Worm (Caenorhabditis elegans) whole organism, young adult: ENCODE results near the gene frpr-4.
A peak's percentile ranks its signal among the peaks of the same experiment; 100 is the strongest.

ENCODE experiments used
- B0035.1 ChIP-seq: sonication (generic microtip); optimal IDR thresholded peaks from 2 replicates; lab custom pipeline; 2016; ENCODE audit warnings: missing genetic modification characterization, mild to moderate bottlenecking, missing compliant biosample characterization, missing genotype, missing genetic modification reagents
- B0336.3 ChIP-seq: fragments of 200-800 bp; sonication (Bioruptor generic); IDR thresholded peaks from 2 replicates; pipeline ENCODE4 v1.3.6; 2022; ENCODE audit warnings: missing genetic modification characterization, missing compliant biosample characterization
- D2030.7 ChIP-seq: fragments of 200-800 bp; sonication (Bioruptor generic); IDR thresholded peaks from 2 replicates; pipeline ENCODE4 v1.3.6; 2022; ENCODE audit warnings: missing genetic modification reagents, missing genetic modification characterization, missing compliant biosample characterization
- F22D6.2 ChIP-seq: sonication (generic microtip); optimal IDR thresholded peaks from 2 replicates; lab custom pipeline; 2016; ENCODE audit warnings: mild to moderate bottlenecking, missing genetic modification characterization, missing compliant biosample characterization
- K11D2.4 ChIP-seq: fragments of 200-800 bp; sonication (Bioruptor generic); IDR thresholded peaks from 2 replicates; pipeline ENCODE4 v1.3.6; 2022; ENCODE audit warnings: missing genetic modification reagents, missing genetic modification characterization, missing compliant biosample characterization
- K12H6.12 ChIP-seq: fragments of 200-800 bp; sonication (Bioruptor generic); optimal IDR thresholded peaks from 2 replicates; lab custom pipeline; 2018; ENCODE audit warnings: mild to moderate bottlenecking, missing genetic modification characterization, missing compliant biosample characterization
- Y53G8AR.9 ChIP-seq: fragments of 200-800 bp; sonication (Bioruptor generic); conservative IDR thresholded peaks from 2 replicates; pipeline ENCODE4 v1.3.6; 2022; ENCODE audit warnings: missing genetic modification reagents, missing genetic modification characterization, missing compliant biosample characterization
- Y56A3A.18 ChIP-seq: fragments of 200-800 bp; sonication (Bioruptor generic); IDR thresholded peaks from 2 replicates; pipeline ENCODE4 v1.3.6; 2022; ENCODE audit warnings: missing genetic modification reagents, missing genetic modification characterization, missing compliant biosample characterization
- Y95B8A.8 ChIP-seq: fragments of 200-800 bp; sonication (Bioruptor generic); IDR thresholded peaks from 2 replicates; pipeline ENCODE4 v1.3.6; 2022; ENCODE audit warnings: missing genetic modification reagents, missing genetic modification characterization, missing compliant biosample characterization
- akir-1 ChIP-seq: fragments of 200-800 bp; sonication (Bioruptor generic); optimal IDR thresholded peaks from 2 replicates; lab custom pipeline; 2018; ENCODE audit warnings: mild to moderate bottlenecking, missing genetic modification characterization, moderate library complexity, missing compliant biosample characterization
- ama-1 ChIP-seq, 3 experiments: fragments of 150-350 bp in 1 of 3; sonication (generic microtip) in 2 of 3; optimal IDR thresholded peaks; 2 replicates each; lab custom pipeline; 2014 to 2018; ENCODE audit warnings: missing biosample characterization in 2 of 3, missing genetic modification characterization in 2 of 3, missing genetic modification reagents in 2 of 3
- aptf-3 ChIP-seq: fragments of 200-800 bp; sonication (Bioruptor generic); IDR thresholded peaks from 2 replicates; pipeline ENCODE4 v1.3.6; 2022; ENCODE audit warnings: missing genetic modification characterization, missing compliant biosample characterization
- atf-7 ChIP-seq: sonication (generic microtip); optimal IDR thresholded peaks from 2 replicates; lab custom pipeline; 2017; ENCODE audit warnings: mild to moderate bottlenecking, missing genetic modification characterization, missing compliant biosample characterization
- bed-1 ChIP-seq: fragments of 200-800 bp; sonication (Bioruptor generic); IDR thresholded peaks from 2 replicates; pipeline ENCODE4 v1.3.6; 2022; ENCODE audit warnings: missing genetic modification reagents, missing genetic modification characterization, missing compliant biosample characterization
- ccch-3 ChIP-seq: fragments of 200-800 bp; sonication (Bioruptor generic); optimal IDR thresholded peaks from 2 replicates; lab custom pipeline; 2018; ENCODE audit warnings: mild to moderate bottlenecking, missing genetic modification characterization, missing compliant biosample characterization
- cebp-1 ChIP-seq, 2 experiments: fragments of 200-800 bp in 1 of 2; sonication (Bioruptor generic) in 1 of 2; sonication (generic microtip) in 1 of 2; IDR thresholded peaks in 1 of 2; optimal IDR thresholded peaks in 1 of 2; 2 replicates each; pipeline versions ENCODE4 v1.3.6 to Lab custom; 2017 to 2022; ENCODE audit warnings: missing compliant biosample characterization in 2 of 2, missing genetic modification characterization in 2 of 2, mild to moderate bottlenecking in 1 of 2, missing genetic modification reagents in 1 of 2, moderate library complexity in 1 of 2
- ceh-27 ChIP-seq: fragments of 200-800 bp; sonication (Bioruptor generic); optimal IDR thresholded peaks from 2 replicates; lab custom pipeline; 2018; ENCODE audit warnings: mild to moderate bottlenecking, missing genetic modification characterization, moderate library complexity, missing compliant biosample characterization
- ceh-40 ChIP-seq: fragments of 200-800 bp; sonication (Bioruptor generic); IDR thresholded peaks from 2 replicates; pipeline ENCODE4 v1.3.6; 2022; ENCODE audit warnings: missing genetic modification characterization, missing compliant biosample characterization
- ceh-58 ChIP-seq: fragments of 200-800 bp; sonication (Bioruptor generic); IDR thresholded peaks from 2 replicates; pipeline ENCODE4 v1.3.6; 2022; ENCODE audit warnings: missing genetic modification characterization, missing compliant biosample characterization
- chd-7 ChIP-seq: sonication (generic microtip); optimal IDR thresholded peaks from 2 replicates; lab custom pipeline; 2016; ENCODE audit warnings: mild to moderate bottlenecking, missing genetic modification characterization, moderate library complexity, missing compliant biosample characterization
- hmg-1.2 ChIP-seq: fragments of 200-800 bp; sonication (Bioruptor generic); IDR thresholded peaks from 2 replicates; pipeline ENCODE4 v1.3.6; 2022; ENCODE audit warnings: missing genetic modification reagents, missing genetic modification characterization, missing compliant biosample characterization
- hmg-20 ChIP-seq: fragments of 200-800 bp; sonication (Bioruptor generic); IDR thresholded peaks from 2 replicates; pipeline ENCODE4 v1.3.6; 2022; ENCODE audit warnings: missing genetic modification reagents, missing genetic modification characterization, missing compliant biosample characterization
- lag-1 ChIP-seq: fragments of 200-800 bp; sonication (Bioruptor generic); IDR thresholded peaks from 2 replicates; pipeline ENCODE4 v1.3.6; 2022; ENCODE audit warnings: missing genetic modification reagents, missing genetic modification characterization, missing compliant biosample characterization
- let-526 ChIP-seq: fragments of 200-800 bp; sonication (Bioruptor generic); IDR thresholded peaks from 2 replicates; pipeline ENCODE4 v1.3.6; 2022; ENCODE audit warnings: missing genetic modification reagents, missing genetic modification characterization, missing compliant biosample characterization
- let-607 ChIP-seq, 2 experiments: fragments of 200-800 bp in 1 of 2; sonication (Bioruptor generic) in 1 of 2; sonication (generic microtip) in 1 of 2; optimal IDR thresholded peaks; 2 replicates each; lab custom pipeline; 2016 to 2018; ENCODE audit warnings: mild to moderate bottlenecking in 2 of 2, missing compliant biosample characterization in 2 of 2, missing genetic modification characterization in 2 of 2, moderate library complexity in 2 of 2, missing genotype in 1 of 2
- lin-26 ChIP-seq: fragments of 200-800 bp; sonication (Bioruptor generic); IDR thresholded peaks from 2 replicates; pipeline ENCODE4 v1.3.6; 2022; ENCODE audit warnings: missing genetic modification reagents, missing genetic modification characterization, missing compliant biosample characterization
- lin-40 ChIP-seq: sonication (generic microtip); optimal IDR thresholded peaks from 2 replicates; lab custom pipeline; 2016; ENCODE audit warnings: missing genetic modification characterization, mild to moderate bottlenecking, missing compliant biosample characterization, missing genotype, missing genetic modification reagents
- lsl-1 ChIP-seq: fragments of 200-800 bp; sonication (Bioruptor generic); optimal IDR thresholded peaks from 2 replicates; lab custom pipeline; 2018; ENCODE audit warnings: mild to moderate bottlenecking, missing genetic modification characterization, moderate library complexity, missing compliant biosample characterization
- madf-8 ChIP-seq: fragments of 200-800 bp; sonication (Bioruptor generic); conservative IDR thresholded peaks from 2 replicates; pipeline ENCODE4 v1.3.6; 2022; ENCODE audit warnings: missing genetic modification reagents, missing genetic modification characterization, missing compliant biosample characterization
- nhr-80 ChIP-seq: sonication (generic microtip); optimal IDR thresholded peaks from 2 replicates; lab custom pipeline; 2016; ENCODE audit warnings: missing genetic modification characterization, missing compliant biosample characterization
- rpc-1 ChIP-seq, 2 experiments: fragments of 150-350 bp in 1 of 2; sonication (generic microtip) in 1 of 2; optimal IDR thresholded peaks; 2 replicates each; lab custom pipeline; 2014 to 2018; ENCODE audit warnings: missing biosample characterization in 1 of 2, missing genetic modification characterization in 1 of 2, missing genetic modification reagents in 1 of 2, missing genotype in 1 of 2
- sdz-38 ChIP-seq: sonication (generic microtip); optimal IDR thresholded peaks from 2 replicates; lab custom pipeline; 2016; ENCODE audit warnings: missing genotype, missing genetic modification characterization, missing compliant biosample characterization
- snpc-4 ChIP-seq, 5 experiments: fragments of 150-350 bp in 1 of 5; sonication (generic microtip) in 4 of 5; optimal IDR thresholded peaks; 2 replicates each; lab custom pipeline; 2014 to 2018; ENCODE audit warnings: missing genetic modification characterization in 5 of 5, missing biosample characterization in 3 of 5, antibody characterized with exemption in 2 of 5, mild to moderate bottlenecking in 2 of 5, missing compliant biosample characterization in 2 of 5, missing genotype in 2 of 5, moderate library complexity in 2 of 5, missing genetic modification reagents in 1 of 5
- xnd-1 ChIP-seq: sonication (generic microtip); optimal IDR thresholded peaks from 2 replicates; lab custom pipeline; 2016; ENCODE audit warnings: missing genotype, missing genetic modification reagents, missing genetic modification characterization, missing compliant biosample characterization
- zfh-2 ChIP-seq: fragments of 200-800 bp; sonication (Bioruptor generic); conservative IDR thresholded peaks from 2 replicates; pipeline ENCODE4 v1.3.6; 2022; ENCODE audit warnings: missing genetic modification reagents, missing genetic modification characterization, missing compliant biosample characterization
- ztf-26 ChIP-seq: sonication (generic microtip); optimal IDR thresholded peaks from 2 replicates; lab custom pipeline; 2017; ENCODE audit warnings: missing genetic modification characterization, missing compliant biosample characterization
- ztf-28 ChIP-seq: fragments of 200-800 bp; sonication (Bioruptor generic); IDR thresholded peaks from 2 replicates; pipeline ENCODE4 v1.3.6; 2022; ENCODE audit warnings: missing genetic modification reagents, missing genetic modification characterization, missing compliant biosample characterization
- ztf-6 ChIP-seq: fragments of 200-800 bp; sonication (Bioruptor generic); IDR thresholded peaks from 2 replicates; pipeline ENCODE4 v1.3.6; 2022; ENCODE audit warnings: missing genetic modification reagents, missing genetic modification characterization, missing compliant biosample characterization

frpr-4 gene

ce11 chrII:5282192-5282591 is 26.9 kb upstream of the frpr-4 start, which contains the start of gene pmt-1 (continued):
- no peak for TF ChIP-seq F22D6.2 (tag; lab: Kevin White, UChicago)
- no peak for TF ChIP-seq sdz-38
- no peak for TF ChIP-seq akir-1
- TF ChIP-seq ceh-58 (GFP tag; lab: Robert Waterston, UW): no peak
- no peak for TF ChIP-seq ama-1 (optimal IDR thresholded peaks at IDR 0.05; lab: Kevin White, UChicago)
- TF ChIP-seq ama-1 (GFP tag; optimal IDR thresholded peaks at IDR 0.05; lab: Kevin White, UChicago): no peak
- TF ChIP-seq lsl-1: no peak
- no peak for TF ChIP-seq D2030.7 (GFP tag; lab: Robert Waterston, UW)
- TF ChIP-seq xnd-1 (tag; lab: Kevin White, UChicago): no peak
- 0 out of 2 replicates have a peak, but pooled peaks have one; percentile 37 for TF ChIP-seq let-526 (GFP tag; lab: Robert Waterston, UW)
- no peak for TF ChIP-seq bed-1 (GFP tag; lab: Robert Waterston, UW)
- no peak for TF ChIP-seq lag-1 (GFP tag; lab: Robert Waterston, UW)
- TF ChIP-seq aptf-3 (GFP tag; lab: Robert Waterston, UW): no peak

ce11 chrII:5281137-5281536 is 25.8 kb upstream of the frpr-4 start:
- no peak for TF ChIP-seq hmg-20 (GFP tag; lab: Robert Waterston, UW)
- TF ChIP-seq nhr-80 (tag; lab: Kevin White, UChicago): peak; percentile 73
- TF ChIP-seq Y53G8AR.9 (GFP tag; lab: Robert Waterston, UW): 0 out of 2 replicates have a peak, but pooled peaks have one; percentile 42
- TF ChIP-seq ztf-26 (tag; lab: Kevin White, UChicago): peak; percentile 24
- no peak for TF ChIP-seq ccch-3 (GFP tag; lab: Kevin White, UChicago)
- no peak for TF ChIP-seq rpc-1 (optimal IDR thresholded peaks at IDR 0.05; lab: Kevin White, UChicago)
- TF ChIP-seq rpc-1 (tag; optimal IDR thresholded peaks at IDR 0.05; lab: Kevin White, UChicago): no peak
- no peak for TF ChIP-seq K12H6.12
- TF ChIP-seq lin-26 (GFP tag; lab: Robert Waterston, UW): peak; percentile 58; the same call in 1 of the 2 replicates
- no peak for TF ChIP-seq Y56A3A.18 (GFP tag; lab: Robert Waterston, UW)
- peak; percentile 10 for TF ChIP-seq lin-40 (tag; lab: Kevin White, UChicago)
- TF ChIP-seq let-607 (tag; optimal IDR thresholded peaks at IDR 0.05; lab: Kevin White, UChicago): peak in 1 of 2 experiments; percentile 85
- peak; percentile 39 for TF ChIP-seq atf-7
- TF ChIP-seq B0336.3: 0 out of 2 replicates have a peak, but pooled peaks have one; percentile 15

ce11 chrII:5277780-5278179 is 22.4 kb upstream of the frpr-4 start:
- TF ChIP-seq ztf-28 (GFP tag; lab: Robert Waterston, UW) (no peak), ztf-26 (tag; lab: Kevin White, UChicago) (peak; percentile 4), Y95B8A.8 (GFP tag; lab: Robert Waterston, UW) (0 out of 2 replicates have a peak, but pooled peaks have one; percentile 8)

DNA sequence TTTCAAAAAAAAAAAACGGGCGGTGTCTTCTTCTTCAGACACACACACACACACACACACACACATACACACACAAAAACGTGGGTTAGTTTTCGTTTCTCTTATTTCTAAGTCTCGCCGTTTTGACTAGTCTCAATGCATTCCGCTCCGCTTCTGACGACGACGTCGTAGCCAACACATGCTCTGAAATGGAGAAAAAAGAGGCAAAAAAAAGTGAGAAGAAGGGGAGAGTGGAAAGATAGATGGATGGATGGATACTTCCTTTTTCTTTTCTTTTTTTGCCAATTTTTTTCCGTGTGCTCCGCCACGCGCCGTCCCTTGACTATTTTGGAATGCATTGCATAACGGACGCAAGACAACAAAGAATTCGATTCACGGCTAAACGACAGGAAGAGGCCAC is 21.4 kb upstream of the frpr-4 start:
- TF ChIP-seq K12H6.12 (peak; percentile 33), let-526 (GFP tag; lab: Robert Waterston, UW) (no peak), ceh-40 (GFP tag; lab: Robert Waterston, UW) (no peak), aptf-3 (GFP tag; lab: Robert Waterston, UW) (no peak), lin-26 (GFP tag; lab: Robert Waterston, UW) (no peak), zfh-2 (GFP tag; lab: Robert Waterston, UW) (0 out of 2 replicates have a peak, but pooled peaks have one; percentile 30), ceh-27 (no peak), cebp-1 (GFP tag; IDR thresholded peaks at IDR 0.05; lab: Robert Waterston, UW) (no peak), cebp-1 (tag; optimal IDR thresholded peaks at IDR 0.05; lab: Kevin White, UChicago) (no peak), ztf-6 (GFP tag; lab: Robert Waterston, UW) (no peak), hmg-1.2 (GFP tag; lab: Robert Waterston, UW) (no peak), B0035.1 (no peak), K11D2.4 (GFP tag; lab: Robert Waterston, UW) (no peak), sdz-38 (no peak), nhr-80 (tag; lab: Kevin White, UChicago) (no peak), snpc-4 (GFP tag; optimal IDR thresholded peaks at IDR 0.05; lab: Kevin White, UChicago) (no peak), snpc-4 (tag; optimal IDR thresholded peaks at IDR 0.05; lab: Kevin White, UChicago) (no peak), chd-7 (peak; percentile 11), Y95B8A.8 (GFP tag; lab: Robert Waterston, UW) (no peak), madf-8 (GFP tag; lab: Robert Waterston, UW) (no peak)
